Worm (Caenorhabditis elegans): ENCODE results near the gene rsks-1.

DNA sequence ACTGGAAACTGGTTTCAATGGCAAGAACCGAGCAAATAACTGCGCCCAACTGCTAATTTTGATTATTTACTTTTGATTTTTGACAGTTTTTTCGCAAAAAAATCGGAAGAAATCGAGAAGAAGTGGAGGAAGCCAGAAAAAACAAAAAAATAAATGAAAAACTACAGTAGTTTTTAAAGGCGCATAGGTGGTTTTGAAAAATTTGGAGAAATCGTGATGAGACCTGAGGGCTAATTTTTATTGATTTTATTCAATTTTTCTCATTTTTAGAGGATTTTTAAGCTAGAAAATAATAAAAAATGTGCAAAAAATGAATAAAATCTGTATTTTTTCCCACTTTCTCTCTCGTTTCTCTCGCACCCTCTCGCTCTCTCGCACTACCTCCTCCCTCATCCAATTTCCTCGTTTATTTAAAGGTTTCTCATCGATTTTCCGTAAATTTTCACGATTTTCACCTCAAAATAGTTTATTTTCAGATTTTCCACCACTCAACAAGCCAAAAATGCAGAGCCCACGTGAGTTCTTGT is 29.7 kb downstream of the rsks-1 start, which contains the start of gene Y47D3A.20:
- no peak for TF ChIP-seq flt-1 (GFP tag; IDR thresholded peaks at IDR 0.05)
- TF ChIP-seq T22C8.4 (GFP tag; IDR thresholded peaks at IDR 0.05): no peak
- TF ChIP-seq ztf-23 (GFP tag; IDR thresholded peaks at IDR 0.05): no peak
- no peak for TF ChIP-seq med-1 (GFP tag; optimal IDR thresholded peaks at IDR 0.05; ENCODE audit: insufficient read depth)
- TF ChIP-seq ref-1 (GFP tag; conservative IDR thresholded peaks at IDR 0.05): no peak
